Worm (Caenorhabditis elegans) whole organism, midembryonic: ENCODE results near the gene trxr-1.

Source experiments
- T22C8.4 ChIP-seq: fragments of 200-800 bp; sonication (Bioruptor generic); IDR thresholded peaks from 2 replicates; pipeline ENCODE4 v1.3.6; 2022; ENCODE audit warnings: missing genetic modification characterization, missing compliant biosample characterization
- cog-1 ChIP-seq: sonication (generic microtip); optimal IDR thresholded peaks from 2 replicates; lab custom pipeline; 2016; ENCODE audit warnings: missing genetic modification characterization, missing compliant biosample characterization
- flt-1 ChIP-seq: fragments of 200-800 bp; sonication (Bioruptor generic); IDR thresholded peaks from 2 replicates; pipeline ENCODE4 v1.3.6; 2022; ENCODE audit warnings: missing genetic modification characterization, missing compliant biosample characterization
- klf-2 ChIP-seq: fragments of 200-800 bp; sonication (Bioruptor generic); conservative IDR thresholded peaks from 2 replicates; pipeline ENCODE4 v1.3.6; 2022; ENCODE audit warnings: missing genetic modification reagents, missing genetic modification characterization, missing compliant biosample characterization
- med-1 ChIP-seq: sonication (generic microtip); optimal IDR thresholded peaks from 2 replicates; lab custom pipeline; 2017; ENCODE audit warnings: missing genetic modification characterization, mild to moderate bottlenecking, missing compliant biosample characterization, antibody characterized with exemption, missing genetic modification reagents; ENCODE audit not compliant: insufficient read depth
- ref-1 ChIP-seq: fragments of 200-800 bp; sonication (Bioruptor generic); conservative IDR thresholded peaks from 2 replicates; pipeline ENCODE4 v1.3.6; 2022; ENCODE audit warnings: missing genetic modification reagents, missing genetic modification characterization, missing compliant biosample characterization
- tab-1 ChIP-seq: fragments of 200-800 bp; sonication (Bioruptor generic); IDR thresholded peaks from 2 replicates; pipeline ENCODE4 v1.3.6; 2022; ENCODE audit warnings: missing genetic modification characterization, missing compliant biosample characterization
- ztf-23 ChIP-seq: fragments of 200-800 bp; sonication (Bioruptor generic); IDR thresholded peaks from 2 replicates; pipeline ENCODE4 v1.3.6; 2022; ENCODE audit warnings: missing genetic modification reagents, missing genetic modification characterization, missing compliant biosample characterization

ce11 chrIV:7012214-7012613, 460 bp downstream of the trxr-1 start:
- TF ChIP-seq ztf-23 (GFP tag; lab: Robert Waterston, UW) (no peak), klf-2 (GFP tag; lab: Robert Waterston, UW) (no peak), cog-1 (tag; lab: Kevin White, UChicago) (no peak), tab-1 (GFP tag; lab: Robert Waterston, UW) (no peak), T22C8.4 (no peak), med-1 (no peak), flt-1 (GFP tag; lab: Robert Waterston, UW) (no peak), ref-1 (GFP tag; lab: Robert Waterston, UW) (no peak)
